Fruit fly (Drosophila melanogaster): ENCODE results near the gene CG11584.

CG11584 gene

DNA sequence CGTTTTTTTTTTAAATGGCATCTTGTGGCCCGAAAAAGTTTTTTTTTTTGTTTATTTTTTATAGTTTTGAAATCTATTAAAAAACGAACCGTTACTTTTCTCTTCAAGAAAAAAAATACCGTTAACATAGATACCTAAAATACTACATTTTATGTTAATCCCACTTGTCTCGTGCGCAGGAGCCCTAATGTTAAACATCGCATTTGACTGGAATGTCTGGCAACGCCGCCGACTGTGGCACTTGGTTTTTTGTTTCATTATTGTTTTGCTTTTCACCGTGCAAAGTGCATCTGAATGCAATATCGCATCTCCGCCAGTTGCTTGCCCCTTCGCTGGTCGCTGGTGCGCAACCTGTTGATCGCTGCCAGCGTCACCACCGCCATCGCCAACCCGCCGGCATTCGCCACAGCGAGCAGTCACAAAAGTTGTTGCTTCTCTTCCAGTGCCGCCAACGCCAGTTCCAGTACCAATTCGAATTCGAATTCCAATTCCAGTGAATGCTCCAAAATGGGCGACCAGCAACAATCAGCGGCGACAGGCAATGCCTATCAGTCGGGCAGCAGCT lies 19.2 kb downstream of the CG11584 start, which contains the start of gene CG11590 (continued):
- no peak for TF ChIP-seq kni (GFP tag; optimal IDR thresholded peaks at IDR 0.05)
- no peak for TF ChIP-seq sqz (GFP tag; optimal IDR thresholded peaks at IDR 0.05)
- no peak for TF ChIP-seq Max (GFP tag; optimal IDR thresholded peaks at IDR 0.05)
- no peak for TF ChIP-seq Ptx1 (GFP tag; IDR thresholded peaks at IDR 0.05)
- no peak for TF ChIP-seq CG11504 (tag; optimal IDR thresholded peaks at IDR 0.05)
- TF ChIP-seq ems (GFP tag; optimal IDR thresholded peaks at IDR 0.05) = no peak
- no peak for TF ChIP-seq aop (GFP tag; IDR thresholded peaks at IDR 0.05)
- TF ChIP-seq mam (GFP tag; optimal IDR thresholded peaks at IDR 0.05) = no peak
- TF ChIP-seq bowl (GFP tag; IDR thresholded peaks at IDR 0.05) = no peak
- TF ChIP-seq ase (GFP tag; IDR thresholded peaks at IDR 0.05) = no peak
- no peak for TF ChIP-seq odd (GFP tag; optimal IDR thresholded peaks at IDR 0.05)
- TF ChIP-seq fu2 (GFP tag; optimal IDR thresholded peaks at IDR 0.05) = no peak
- TF ChIP-seq CG9215 (GFP tag; IDR thresholded peaks at IDR 0.05) = no peak
- TF ChIP-seq ato (GFP tag; IDR thresholded peaks at IDR 0.05; ENCODE audit: partially characterized antibody) = 0 out of 2 replicates have a peak, but pooled peaks have one; percentile 10
- no peak for TF ChIP-seq CG14860 (GFP tag; IDR thresholded peaks at IDR 0.05; ENCODE audit: partially characterized antibody)
- no peak for TF ChIP-seq CG7963 (GFP tag; IDR thresholded peaks at IDR 0.05; ENCODE audit: partially characterized antibody)
- TF ChIP-seq Usf (GFP tag; optimal IDR thresholded peaks at IDR 0.05) = no peak
- TF ChIP-seq CG8089 (GFP tag; optimal IDR thresholded peaks at IDR 0.05) = no peak
- no peak for TF ChIP-seq YL-1 (GFP tag; optimal IDR thresholded peaks at IDR 0.05)
- no peak for TF ChIP-seq onecut (GFP tag; IDR thresholded peaks at IDR 0.05)
- no peak for TF ChIP-seq lbe (GFP tag; optimal IDR thresholded peaks at IDR 0.05)
- no peak for TF ChIP-seq CG6654 (GFP tag; optimal IDR thresholded peaks at IDR 0.05)
- TF ChIP-seq gce (GFP tag; IDR thresholded peaks at IDR 0.05) = no peak
- peak; percentile 29 for TF ChIP-seq nom (GFP tag; optimal IDR thresholded peaks at IDR 0.05)
- no peak for TF ChIP-seq Xbp1 (GFP tag; optimal IDR thresholded peaks at IDR 0.05)
- peak; percentile 6 for TF ChIP-seq kah (GFP tag; optimal IDR thresholded peaks at IDR 0.05)
- no peak for TF ChIP-seq da (GFP tag; optimal IDR thresholded peaks at IDR 0.05)
- no peak for TF ChIP-seq D (optimal IDR thresholded peaks at IDR 0.05)
- TF ChIP-seq D (GFP tag; optimal IDR thresholded peaks at IDR 0.05) = no peak
- no peak for TF ChIP-seq CG11247 (GFP tag; IDR thresholded peaks at IDR 0.05)
- TF ChIP-seq pzg (GFP tag; optimal IDR thresholded peaks at IDR 0.05) = peak; percentile 27
- no peak for TF ChIP-seq Fer2 (tag; optimal IDR thresholded peaks at IDR 0.05)
- no peak for TF ChIP-seq CG13424 (tag; optimal IDR thresholded peaks at IDR 0.05)
- no peak for TF ChIP-seq wdn (GFP tag; IDR thresholded peaks at IDR 0.05)
- TF ChIP-seq stwl (tag; optimal IDR thresholded peaks at IDR 0.05) = peak; percentile 42
- TF ChIP-seq row (GFP tag; IDR thresholded peaks at IDR 0.05) = peak; percentile 8; the same call in 1 of the 3 replicates
- TF ChIP-seq zf30C (GFP tag; optimal IDR thresholded peaks at IDR 0.05) = no peak
- peak; percentile 28; the same call in 1 of the 2 replicates for TF ChIP-seq unc-4 (GFP tag; IDR thresholded peaks at IDR 0.05; ENCODE audit: partially characterized antibody)
- TF ChIP-seq sr (GFP tag; IDR thresholded peaks at IDR 0.05) = no peak
- no peak for TF ChIP-seq bsh (GFP tag; optimal IDR thresholded peaks at IDR 0.05)
- no peak for TF ChIP-seq vvl (GFP tag; IDR thresholded peaks at IDR 0.05)
- TF ChIP-seq CG8944 (GFP tag; optimal IDR thresholded peaks at IDR 0.05) = no peak
- no peak for TF ChIP-seq Doc3 (GFP tag; IDR thresholded peaks at IDR 0.05; ENCODE audit: partially characterized antibody)
- peak; percentile 26 for TF ChIP-seq BEAF-32 (GFP tag; optimal IDR thresholded peaks at IDR 0.05)
- no peak for TF ChIP-seq rib (GFP tag; IDR thresholded peaks at IDR 0.05)
- no peak for TF ChIP-seq az2 (GFP tag; optimal IDR thresholded peaks at IDR 0.05)
- no peak for TF ChIP-seq sim (GFP tag; IDR thresholded peaks at IDR 0.05)
- TF ChIP-seq CG31441 (GFP tag; IDR thresholded peaks at IDR 0.05) = no peak
- no peak for TF ChIP-seq dati (GFP tag; IDR thresholded peaks at IDR 0.05)
- TF ChIP-seq CG15073 (GFP tag; optimal IDR thresholded peaks at IDR 0.05) = no peak
- 0 out of 2 replicates have a peak, but pooled peaks have one; percentile 10 for TF ChIP-seq Drgx (GFP tag; IDR thresholded peaks at IDR 0.05)
